Fruit fly (Drosophila melanogaster): ENCODE measurements around the gene CG10055.

dm6 chr3R:7186242-7187092, at the start of gene CG10055, which contains the start of gene lap:
- no peak for TF ChIP-seq CG8478 (optimal IDR thresholded peaks at IDR 0.05)
- TF ChIP-seq psq (optimal IDR thresholded peaks at IDR 0.05): no peak
- TF ChIP-seq usp (GFP tag; optimal IDR thresholded peaks at IDR 0.05): no peak
- TF ChIP-seq pan (optimal IDR thresholded peaks at IDR 0.05): no peak
- no peak for TF ChIP-seq Dll (optimal IDR thresholded peaks at IDR 0.05)
- TF ChIP-seq EcR (GFP tag; optimal IDR thresholded peaks at IDR 0.05): no peak

All from whole organism.